Worm (Caenorhabditis elegans): Measurements from ENCODE around the gene msp-152.

msp-152 gene

ce11 chrII:4924729-4925128 lies 8.1 kb upstream of the msp-152 start:
- no peak for TF ChIP-seq unc-98 (GFP tag; IDR thresholded peaks at IDR 0.05)
- TF ChIP-seq swsn-7 (tag; optimal IDR thresholded peaks at IDR 0.05) = no peak
- TF ChIP-seq snu-23 (GFP tag; optimal IDR thresholded peaks at IDR 0.05) = no peak

ce11 chrII:4925198-4925764 lies 7.5 kb upstream of the msp-152 start, which contains the start of gene aagr-2:
TSS of gene aagr-2 (minus strand) at chrII:4925248.
- no peak for TF ChIP-seq Y116A8C.19 (tag; optimal IDR thresholded peaks at IDR 0.05; ENCODE audit: borderline replicate concordance)
- peak; percentile 37 for TF ChIP-seq nhr-20 (tag; optimal IDR thresholded peaks at IDR 0.05)
- TF ChIP-seq unc-130 (tag; optimal IDR thresholded peaks at IDR 0.05) = no peak
- TF ChIP-seq hpl-2 (GFP tag; optimal IDR thresholded peaks at IDR 0.05) = no peak
- no peak for TF ChIP-seq nhr-76 (tag; optimal IDR thresholded peaks at IDR 0.05)
- no peak for TF ChIP-seq efl-3 (GFP tag; optimal IDR thresholded peaks at IDR 0.05)
- TF ChIP-seq nhr-90 (tag; optimal IDR thresholded peaks at IDR 0.05; ENCODE audit: poor library complexity) = peak; percentile 51
- TF ChIP-seq ztf-4 (tag; optimal IDR thresholded peaks at IDR 0.05) = no peak
- no peak for TF ChIP-seq efl-1 (optimal IDR thresholded peaks at IDR 0.05)
- TF ChIP-seq efl-1 (GFP tag; optimal IDR thresholded peaks at IDR 0.05 in 1 of 2) = peak in 1 of 2 experiments; percentile 85
- no peak for TF ChIP-seq dpl-1 (GFP tag; optimal IDR thresholded peaks at IDR 0.05)
- no peak for TF ChIP-seq swsn-7 (tag; optimal IDR thresholded peaks at IDR 0.05)
- no peak for TF ChIP-seq C34B4.2 (tag; optimal IDR thresholded peaks at IDR 0.05)
- no peak for TF ChIP-seq lin-15B (tag; optimal IDR thresholded peaks at IDR 0.05)
- no peak for TF ChIP-seq unc-98 (GFP tag; IDR thresholded peaks at IDR 0.05)
- TF ChIP-seq lin-14 (GFP tag; optimal IDR thresholded peaks at IDR 0.05) = no peak
- TF ChIP-seq unc-62 (GFP tag; optimal IDR thresholded peaks at IDR 0.05) = no peak
- TF ChIP-seq snpc-4 (tag; optimal IDR thresholded peaks at IDR 0.05) = no peak
- TF ChIP-seq egl-27 (tag; optimal IDR thresholded peaks at IDR 0.05) = no peak
- TF ChIP-seq lin-13 (GFP tag; optimal IDR thresholded peaks at IDR 0.05) = no peak
- TF ChIP-seq lsy-2 (tag; optimal IDR thresholded peaks at IDR 0.05) = no peak
- TF ChIP-seq mdl-1 (tag; optimal IDR thresholded peaks at IDR 0.05) = peak in 1 of 2 experiments; percentile 74
- no peak for TF ChIP-seq fkh-10 (GFP tag; optimal IDR thresholded peaks at IDR 0.05)
- no peak for TF ChIP-seq lin-39 (tag; optimal IDR thresholded peaks at IDR 0.05)
- TF ChIP-seq mab-9 (GFP tag; IDR thresholded peaks at IDR 0.05) = no peak
- no peak for TF ChIP-seq fkh-8 (tag; optimal IDR thresholded peaks at IDR 0.05)
- no peak for TF ChIP-seq blmp-1 (tag; optimal IDR thresholded peaks at IDR 0.05)
- no peak for TF ChIP-seq nhr-85 (tag)
- TF ChIP-seq dsc-1 (tag; optimal IDR thresholded peaks at IDR 0.05) = no peak
- TF ChIP-seq F16B12.6 (tag; optimal IDR thresholded peaks at IDR 0.05) = no peak
- peak in 1 of 2 experiments; percentile 60 for TF ChIP-seq lin-35 (GFP tag; optimal IDR thresholded peaks at IDR 0.05)
- TF ChIP-seq xbp-1 (tag; optimal IDR thresholded peaks at IDR 0.05) = no peak
- no peak for TF ChIP-seq sptf-1 (tag; optimal IDR thresholded peaks at IDR 0.05)
- TF ChIP-seq mep-1 (tag; optimal IDR thresholded peaks at IDR 0.05) = no peak
- TF ChIP-seq ceh-8 (GFP tag; optimal IDR thresholded peaks at IDR 0.05) = no peak
- TF ChIP-seq ztf-11 (tag; optimal IDR thresholded peaks at IDR 0.05) = no peak
- no peak for TF ChIP-seq lir-3 (tag; optimal IDR thresholded peaks at IDR 0.05; ENCODE audit: poor library complexity)
- no peak for TF ChIP-seq hlh-17 (GFP tag; optimal IDR thresholded peaks at IDR 0.05; ENCODE audit: borderline replicate concordance)
- TF ChIP-seq alr-1 (tag; optimal IDR thresholded peaks at IDR 0.05; ENCODE audit: borderline replicate concordance) = no peak
- TF ChIP-seq fos-1 (tag; optimal IDR thresholded peaks at IDR 0.05) = no peak
- no peak for TF ChIP-seq vab-15 (tag; optimal IDR thresholded peaks at IDR 0.05)
- peak; percentile 19 for TF ChIP-seq jun-1 (tag; optimal IDR thresholded peaks at IDR 0.05)
- peak; percentile 67 for TF ChIP-seq pqm-1 (tag; optimal IDR thresholded peaks at IDR 0.05)
- TF ChIP-seq nhr-19 (GFP tag; conservative IDR thresholded peaks at IDR 0.05) = no peak
- TF ChIP-seq elt-3 (tag; optimal IDR thresholded peaks at IDR 0.05) = no peak
- TF ChIP-seq skn-1 (tag; optimal IDR thresholded peaks at IDR 0.05) = no peak
- TF ChIP-seq hlh-4 (tag; optimal IDR thresholded peaks at IDR 0.05) = no peak
- no peak for TF ChIP-seq tbx-2 (tag; optimal IDR thresholded peaks at IDR 0.05)
- peak; percentile 100 for TF ChIP-seq elt-2 (tag; optimal IDR thresholded peaks at IDR 0.05)
- TF ChIP-seq aha-1 (tag; optimal IDR thresholded peaks at IDR 0.05) = no peak
